Worm (Caenorhabditis elegans) whole organism, L2 larva: ENCODE results near the gene sftb-6.

Experiments
- C34F6.9 ChIP-seq: fragments of 150-350 bp; optimal IDR thresholded peaks from 2 replicates; lab custom pipeline; 2014; ENCODE audit warnings: missing biosample characterization, missing genetic modification characterization
- F13H6.1 ChIP-seq: sonication (generic microtip); optimal IDR thresholded peaks from 2 replicates; lab custom pipeline; 2016; ENCODE audit warnings: missing genetic modification characterization, missing compliant biosample characterization
- R02D3.7 ChIP-seq: fragments of 150-350 bp; optimal IDR thresholded peaks from 2 replicates; lab custom pipeline; 2014; ENCODE audit warnings: missing biosample characterization, missing genetic modification characterization
- Y55F3AM.14 ChIP-seq: fragments of 200-800 bp; sonication (Bioruptor generic); optimal IDR thresholded peaks from 2 replicates; lab custom pipeline; 2018; ENCODE audit warnings: mild to moderate bottlenecking, missing genetic modification characterization, missing compliant biosample characterization
- ZK546.5 ChIP-seq: sonication (generic microtip); optimal IDR thresholded peaks from 2 replicates; lab custom pipeline; 2017; ENCODE audit warnings: missing biosample characterization, missing genetic modification characterization
- alr-1 ChIP-seq: fragments of 150-350 bp; optimal IDR thresholded peaks from 2 replicates; lab custom pipeline; 2014; ENCODE audit warnings: missing biosample characterization, missing genetic modification characterization
- aly-2 ChIP-seq: fragments of 150-350 bp; optimal IDR thresholded peaks from 2 replicates; lab custom pipeline; 2014; ENCODE audit warnings: missing biosample characterization, missing genetic modification characterization
- ama-1 ChIP-seq: fragments of 150-350 bp; optimal IDR thresholded peaks from 2 replicates; lab custom pipeline; 2018; ENCODE audit warnings: inconsistent platforms
- blmp-1 ChIP-seq: sonication (generic microtip); optimal IDR thresholded peaks from 2 replicates; lab custom pipeline; 2017; ENCODE audit warnings: missing genetic modification characterization, mild to moderate bottlenecking, missing compliant biosample characterization, antibody characterized with exemption, moderate library complexity; ENCODE audit not compliant: insufficient read depth
- ceh-16 ChIP-seq: fragments of 150-350 bp; optimal IDR thresholded peaks from 2 replicates; lab custom pipeline; 2014; ENCODE audit warnings: missing biosample characterization, missing genetic modification characterization
- ceh-82 ChIP-seq: fragments of 150-350 bp; optimal IDR thresholded peaks from 2 replicates; lab custom pipeline; 2014; ENCODE audit warnings: missing biosample characterization, missing genetic modification characterization
- crh-2 ChIP-seq: sonication (generic microtip); optimal IDR thresholded peaks from 2 replicates; lab custom pipeline; 2017; ENCODE audit warnings: missing biosample characterization, missing genetic modification characterization
- dmd-4 ChIP-seq: sonication (generic microtip); optimal IDR thresholded peaks from 2 replicates; lab custom pipeline; 2017; ENCODE audit warnings: missing biosample characterization, missing genetic modification characterization
- egl-27 ChIP-seq: sonication (generic microtip); optimal IDR thresholded peaks from 3 replicates; lab custom pipeline; 2017; ENCODE audit warnings: missing biosample characterization, missing genetic modification reagents, missing genetic modification characterization
- elt-1 ChIP-seq: fragments of 150-350 bp; optimal IDR thresholded peaks from 2 replicates; lab custom pipeline; 2014; ENCODE audit warnings: missing biosample characterization, missing genetic modification characterization
- elt-3 ChIP-seq: sonication (generic microtip); optimal IDR thresholded peaks from 2 replicates; lab custom pipeline; 2017; ENCODE audit warnings: missing biosample characterization, missing genetic modification characterization
- fos-1 ChIP-seq: fragments of 150-350 bp; optimal IDR thresholded peaks from 2 replicates; lab custom pipeline; 2014; ENCODE audit warnings: missing biosample characterization, missing genetic modification characterization
- gmeb-1 ChIP-seq: fragments of 150-350 bp; optimal IDR thresholded peaks from 2 replicates; lab custom pipeline; 2014; ENCODE audit warnings: missing biosample characterization, missing genetic modification characterization
- lin-11 ChIP-seq: fragments of 150-350 bp; sonication (generic microtip); optimal IDR thresholded peaks from 2 replicates; lab custom pipeline; 2014; ENCODE audit warnings: missing biosample characterization, missing genetic modification characterization, inconsistent platforms, mixed read lengths
- lin-13 ChIP-seq: fragments of 150-350 bp; optimal IDR thresholded peaks from 2 replicates; lab custom pipeline; 2014; ENCODE audit warnings: missing biosample characterization, missing genetic modification reagents, missing genetic modification characterization
- lin-39 ChIP-seq: fragments of 150-350 bp; optimal IDR thresholded peaks from 2 replicates; lab custom pipeline; 2014; ENCODE audit warnings: missing biosample characterization, missing genetic modification reagents, missing genetic modification characterization
- lsy-2 ChIP-seq, 2 experiments: fragments of 150-350 bp in 1 of 2; sonication (generic microtip) in 1 of 2; optimal IDR thresholded peaks; 2 replicates each; lab custom pipeline; 2014 to 2017; ENCODE audit warnings: missing biosample characterization in 2 of 2, missing genetic modification characterization in 2 of 2
- mab-5 ChIP-seq: fragments of 150-350 bp; optimal IDR thresholded peaks from 2 replicates; lab custom pipeline; 2014; ENCODE audit warnings: missing biosample characterization, missing genetic modification characterization
- mbf-1 ChIP-seq: sonication (generic microtip); optimal IDR thresholded peaks from 2 replicates; lab custom pipeline; 2017; ENCODE audit warnings: missing biosample characterization, missing genetic modification characterization
- mdl-1 ChIP-seq, 2 experiments: fragments of 150-350 bp in 1 of 2; sonication (generic microtip) in 1 of 2; optimal IDR thresholded peaks; 2 replicates each; lab custom pipeline; 2017; ENCODE audit warnings: missing biosample characterization in 2 of 2, missing genetic modification characterization in 2 of 2
- nhr-10 ChIP-seq: sonication (generic microtip); optimal IDR thresholded peaks from 2 replicates; lab custom pipeline; 2017; ENCODE audit warnings: missing biosample characterization, missing genetic modification characterization
- nhr-11 ChIP-seq: fragments of 150-350 bp; optimal IDR thresholded peaks from 2 replicates; lab custom pipeline; 2014; ENCODE audit warnings: missing biosample characterization, missing genetic modification characterization
- nhr-12 ChIP-seq: fragments of 150-350 bp; optimal IDR thresholded peaks from 2 replicates; lab custom pipeline; 2014; ENCODE audit warnings: missing biosample characterization, missing genetic modification characterization
- nhr-129 ChIP-seq: fragments of 150-350 bp; optimal IDR thresholded peaks from 2 replicates; lab custom pipeline; 2014; ENCODE audit warnings: missing biosample characterization, missing genetic modification characterization
- nhr-21 ChIP-seq: fragments of 150-350 bp; optimal IDR thresholded peaks from 2 replicates; lab custom pipeline; 2014; ENCODE audit warnings: missing biosample characterization, missing genetic modification characterization
- nhr-23 ChIP-seq: fragments of 150-350 bp; optimal IDR thresholded peaks from 2 replicates; lab custom pipeline; 2014; ENCODE audit warnings: missing biosample characterization, missing genetic modification reagents, missing genetic modification characterization
- nhr-237 ChIP-seq: fragments of 150-350 bp; optimal IDR thresholded peaks from 2 replicates; lab custom pipeline; 2014; ENCODE audit warnings: missing biosample characterization, missing genetic modification characterization
- nhr-25 ChIP-seq: fragments of 150-350 bp; sonication (generic microtip); optimal IDR thresholded peaks from 3 replicates; lab custom pipeline; 2014; ENCODE audit warnings: missing biosample characterization, missing genetic modification characterization
- nhr-6 ChIP-seq: fragments of 150-350 bp; optimal IDR thresholded peaks from 2 replicates; lab custom pipeline; 2014; ENCODE audit warnings: missing biosample characterization, missing genetic modification characterization
- nhr-77 ChIP-seq: fragments of 150-350 bp; optimal IDR thresholded peaks from 2 replicates; lab custom pipeline; 2014; ENCODE audit warnings: missing biosample characterization, missing genetic modification characterization
- peb-1 ChIP-seq: fragments of 150-350 bp; optimal IDR thresholded peaks from 2 replicates; lab custom pipeline; 2014; ENCODE audit warnings: missing biosample characterization, missing genetic modification characterization
- sem-4 ChIP-seq: fragments of 150-350 bp; optimal IDR thresholded peaks from 2 replicates; lab custom pipeline; 2014; ENCODE audit warnings: missing biosample characterization, missing genetic modification reagents, missing genetic modification characterization
- skn-1 ChIP-seq: sonication (generic microtip); optimal IDR thresholded peaks from 2 replicates; lab custom pipeline; 2017; ENCODE audit warnings: missing biosample characterization, missing genetic modification characterization
- sma-3 ChIP-seq: sonication (generic microtip); optimal IDR thresholded peaks from 2 replicates; lab custom pipeline; 2016; ENCODE audit warnings: missing genetic modification reagents, missing genetic modification characterization, missing compliant biosample characterization
- sma-9 ChIP-seq, 2 experiments: fragments of 150-350 bp in 1 of 2; sonication (generic microtip) in 1 of 2; optimal IDR thresholded peaks; 2 replicates each; lab custom pipeline; 2014 to 2016; ENCODE audit warnings: missing genetic modification characterization in 2 of 2, mild to moderate bottlenecking in 1 of 2, missing biosample characterization in 1 of 2, missing compliant biosample characterization in 1 of 2, missing genetic modification reagents in 1 of 2, moderate library complexity in 1 of 2
- snpc-4 ChIP-seq: fragments of 150-350 bp; optimal IDR thresholded peaks from 2 replicates; lab custom pipeline; 2014; ENCODE audit warnings: missing biosample characterization, missing genetic modification characterization
- unc-39 ChIP-seq: fragments of 150-350 bp; optimal IDR thresholded peaks from 2 replicates; lab custom pipeline; 2014; ENCODE audit warnings: missing biosample characterization, missing genetic modification characterization
- unc-55 ChIP-seq: fragments of 150-350 bp; sonication (generic microtip); optimal IDR thresholded peaks from 3 replicates; lab custom pipeline; 2014; ENCODE audit warnings: missing biosample characterization, missing genetic modification reagents, missing genetic modification characterization
- unc-62 ChIP-seq: fragments of 150-350 bp; optimal IDR thresholded peaks from 2 replicates; lab custom pipeline; 2014; ENCODE audit warnings: missing biosample characterization, missing genetic modification reagents, missing genetic modification characterization
- zag-1 ChIP-seq: fragments of 150-350 bp; optimal IDR thresholded peaks from 2 replicates; lab custom pipeline; 2014; ENCODE audit warnings: missing biosample characterization, missing genetic modification characterization
- ztf-1 ChIP-seq: fragments of 200-800 bp; sonication (Bioruptor generic); conservative IDR thresholded peaks from 2 replicates; pipeline ENCODE4 v1.3.6; 2022; ENCODE audit warnings: missing genetic modification characterization, missing compliant biosample characterization
- ztf-11 ChIP-seq: sonication (generic microtip); optimal IDR thresholded peaks from 2 replicates; lab custom pipeline; 2017; ENCODE audit warnings: missing biosample characterization, missing genetic modification characterization
- ztf-4 ChIP-seq: fragments of 150-350 bp; optimal IDR thresholded peaks from 2 replicates; lab custom pipeline; 2014; ENCODE audit warnings: missing biosample characterization, missing genetic modification characterization

The sftb-6 gene

DNA sequence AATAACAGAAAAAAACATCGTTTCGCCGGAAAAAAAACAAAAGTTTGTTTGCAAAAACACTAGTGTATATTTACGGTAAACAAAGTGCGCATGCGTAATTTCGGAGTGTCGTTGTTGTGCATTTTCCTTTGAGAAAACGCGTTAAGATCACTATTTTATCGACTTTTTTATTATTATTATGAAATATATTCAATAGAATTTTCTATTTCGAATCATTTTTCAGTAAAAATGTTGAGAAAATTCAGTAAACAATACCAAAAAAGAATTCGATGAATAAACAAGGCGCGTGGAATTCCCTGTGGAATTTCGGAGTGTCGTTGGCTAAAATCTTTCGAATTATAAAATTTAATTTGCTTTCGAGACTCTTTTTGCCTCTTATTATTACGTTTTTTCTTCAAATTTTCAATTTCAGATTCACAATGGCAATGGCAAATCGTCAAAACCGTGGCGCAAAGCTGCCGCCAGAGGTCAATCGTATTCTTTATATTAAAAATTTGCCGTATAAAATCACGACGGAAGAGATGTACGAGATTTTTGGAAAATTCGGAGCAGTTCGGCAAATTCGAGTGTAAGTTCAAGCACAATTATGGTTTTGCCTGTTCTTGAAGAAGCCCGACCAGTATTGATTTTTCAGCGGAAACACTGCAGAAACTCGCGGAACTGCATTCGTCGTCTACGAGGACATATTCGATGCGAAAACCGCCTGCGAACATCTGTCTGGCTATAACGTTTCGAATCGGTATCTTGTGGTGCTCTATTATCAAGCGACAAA is at the start of gene sftb-6, which contains the start of gene luc-7L3:
Gene sftb-6, plus strand, starts transcription at position 413 of the 772 bp plus-strand sequence.
Gene luc-7L3, minus strand, starts transcription at position 36 of the 772 bp plus-strand sequence.
- TF ChIP-seq R02D3.7 (peak; percentile 93), skn-1 (no peak), alr-1 (tag; lab: Kevin White, UChicago) (no peak), nhr-129 (tag; lab: Kevin White, UChicago) (no peak), mdl-1 (tag; optimal IDR thresholded peaks at IDR 0.05; lab: Kevin White, UChicago) (no peak), ZK546.5 (tag; lab: Kevin White, UChicago) (no peak), Y55F3AM.14 (GFP tag; lab: Kevin White, UChicago) (no peak), nhr-21 (peak; percentile 19), fos-1 (no peak), lin-13 (GFP tag; lab: Kevin White, UChicago) (peak; percentile 57), ztf-1 (GFP tag; lab: Robert Waterston, UW) (no peak), mbf-1 (no peak), nhr-10 (tag; lab: Kevin White, UChicago) (no peak), F13H6.1 (tag; lab: Kevin White, UChicago) (no peak), lin-11 (tag; lab: Kevin White, UChicago) (no peak), aly-2 (tag; lab: Kevin White, UChicago) (no peak), lsy-2 (tag; optimal IDR thresholded peaks at IDR 0.05; lab: Kevin White, UChicago) (peak; percentile 54 to 83), ceh-16 (tag; lab: Kevin White, UChicago) (no peak), mab-5 (tag; lab: Kevin White, UChicago) (no peak), sma-9 (GFP tag; optimal IDR thresholded peaks at IDR 0.05; lab: Kevin White, UChicago) (no peak), sma-9 (tag; optimal IDR thresholded peaks at IDR 0.05; lab: Kevin White, UChicago) (no peak), ama-1 (no peak), elt-1 (tag; lab: Kevin White, UChicago) (no peak), crh-2 (peak; percentile 40), C34F6.9 (tag; lab: Kevin White, UChicago) (peak; percentile 78), nhr-25 (tag; lab: Kevin White, UChicago) (peak; percentile 43), unc-62 (no peak), nhr-11 (tag; lab: Kevin White, UChicago) (no peak), gmeb-1 (peak; percentile 74), nhr-77 (no peak), ceh-82 (tag; lab: Kevin White, UChicago) (no peak), snpc-4 (tag; lab: Kevin White, UChicago) (no peak), nhr-6 (peak; percentile 20), sem-4 (no peak), blmp-1 (tag; lab: Kevin White, UChicago) (no peak), nhr-12 (tag; lab: Kevin White, UChicago) (no peak), zag-1 (no peak), ztf-11 (tag; lab: Kevin White, UChicago) (no peak), egl-27 (tag; lab: Kevin White, UChicago) (no peak), nhr-237 (tag; lab: Kevin White, UChicago) (no peak), peb-1 (tag; lab: Kevin White, UChicago) (no peak), nhr-23 (tag; lab: Kevin White, UChicago) (no peak), lin-39 (no peak), ztf-4 (no peak), unc-39 (tag; lab: Kevin White, UChicago) (no peak), elt-3 (tag; lab: Kevin White, UChicago) (no peak), dmd-4 (tag; lab: Kevin White, UChicago) (no peak), sma-3 (GFP tag; lab: Kevin White, UChicago) (peak; percentile 52), unc-55 (GFP tag; lab: Kevin White, UChicago) (peak; percentile 74)
